Worm (Caenorhabditis elegans): ENCODE results near the gene pde-4.

pde-4 gene

DNA sequence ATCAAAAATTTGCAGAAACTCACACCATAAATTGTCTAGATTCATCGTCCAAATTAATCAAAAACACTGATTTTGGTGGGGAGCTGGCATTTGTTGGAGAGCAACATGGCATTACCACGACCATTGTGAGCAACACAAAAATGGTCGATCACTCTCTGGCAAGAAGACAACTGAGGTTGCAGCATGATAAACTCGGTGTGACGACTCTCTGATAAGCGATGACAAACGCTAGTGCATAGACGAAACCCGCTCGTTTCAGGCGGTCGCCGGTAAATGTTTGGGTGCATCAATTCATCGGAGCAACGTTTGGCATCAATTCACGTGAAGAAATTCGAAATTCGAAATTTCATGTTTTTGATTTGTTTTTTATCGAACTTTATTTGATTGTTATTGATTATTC, 12.0 kb downstream of the pde-4 start:
- TF ChIP-seq blmp-1 (tag; optimal IDR thresholded peaks at IDR 0.05) (no peak), elt-2 (tag; optimal IDR thresholded peaks at IDR 0.05) (peak; percentile 40)

ce11 chrII:7636941-7637340, 14.1 kb downstream of the pde-4 start:
- TF ChIP-seq dsc-1 (tag; optimal IDR thresholded peaks at IDR 0.05), result peak; percentile 61
- no peak for TF ChIP-seq unc-130 (tag; optimal IDR thresholded peaks at IDR 0.05)
- TF ChIP-seq sox-4 (tag; optimal IDR thresholded peaks at IDR 0.05), result no peak

ce11 chrII:7635296-7635695, 15.8 kb downstream of the pde-4 start:
- TF ChIP-seq ceh-63 (GFP tag; optimal IDR thresholded peaks at IDR 0.05) (no peak), irx-1 (tag; optimal IDR thresholded peaks at IDR 0.05) (no peak), unc-62 (GFP tag; optimal IDR thresholded peaks at IDR 0.05) (no peak), ama-1 (optimal IDR thresholded peaks at IDR 0.05) (no peak), sptf-1 (tag; optimal IDR thresholded peaks at IDR 0.05) (no peak), lin-14 (GFP tag; optimal IDR thresholded peaks at IDR 0.05) (peak; percentile 4), lin-35 (GFP tag; optimal IDR thresholded peaks at IDR 0.05) (peak in 1 of 2 experiments; percentile 4), unc-98 (GFP tag; IDR thresholded peaks at IDR 0.05) (no peak), grh-1 (GFP tag; IDR thresholded peaks at IDR 0.05) (no peak)

ce11 chrII:7631677-7632210, 19.3 kb downstream of the pde-4 start:
- TF ChIP-seq unc-86 (tag; optimal IDR thresholded peaks at IDR 0.05) (no peak), skn-1 (tag; optimal IDR thresholded peaks at IDR 0.05) (no peak), zip-4 (GFP tag; optimal IDR thresholded peaks at IDR 0.05) (no peak), nhr-20 (tag; optimal IDR thresholded peaks at IDR 0.05) (no peak), ceh-90 (tag; optimal IDR thresholded peaks at IDR 0.05) (no peak), sptf-1 (tag; optimal IDR thresholded peaks at IDR 0.05) (no peak), hlh-4 (tag; optimal IDR thresholded peaks at IDR 0.05) (no peak), lin-35 (GFP tag; optimal IDR thresholded peaks at IDR 0.05) (peak in 1 of 2 experiments; percentile 19), alr-1 (tag; optimal IDR thresholded peaks at IDR 0.05; ENCODE audit: borderline replicate concordance) (no peak), zag-1 (tag; optimal IDR thresholded peaks at IDR 0.05) (no peak), C04F5.9 (tag; optimal IDR thresholded peaks at IDR 0.05) (no peak), tbx-2 (tag; optimal IDR thresholded peaks at IDR 0.05) (no peak), grh-1 (GFP tag; IDR thresholded peaks at IDR 0.05) (no peak), nhr-11 (tag; optimal IDR thresholded peaks at IDR 0.05) (no peak), lir-3 (tag; optimal IDR thresholded peaks at IDR 0.05; ENCODE audit: poor library complexity) (no peak), nhr-85 (tag) (no peak), hpl-2 (GFP tag; optimal IDR thresholded peaks at IDR 0.05) (no peak), C34B4.2 (tag; optimal IDR thresholded peaks at IDR 0.05) (no peak), efl-1 (optimal IDR thresholded peaks at IDR 0.05) (no peak), efl-1 (GFP tag; optimal IDR thresholded peaks at IDR 0.05 in 1 of 2) (no peak), rnt-1 (tag; optimal IDR thresholded peaks at IDR 0.05) (no peak), F16B12.6 (tag; optimal IDR thresholded peaks at IDR 0.05) (no peak), elt-3 (tag; optimal IDR thresholded peaks at IDR 0.05) (peak in 2 of 6 experiments; percentile 26 to 33), jun-1 (tag; optimal IDR thresholded peaks at IDR 0.05) (no peak), ceh-63 (GFP tag; optimal IDR thresholded peaks at IDR 0.05) (no peak), vab-15 (tag; optimal IDR thresholded peaks at IDR 0.05) (no peak), nhr-47 (tag; optimal IDR thresholded peaks at IDR 0.05) (no peak), lin-14 (GFP tag; optimal IDR thresholded peaks at IDR 0.05) (peak; percentile 60), blmp-1 (tag; optimal IDR thresholded peaks at IDR 0.05) (peak; percentile 61), lin-15B (tag; optimal IDR thresholded peaks at IDR 0.05) (no peak), ceh-82 (tag; optimal IDR thresholded peaks at IDR 0.05) (no peak), unc-30 (tag; optimal IDR thresholded peaks at IDR 0.05) (no peak), Y116A8C.19 (tag; optimal IDR thresholded peaks at IDR 0.05; ENCODE audit: borderline replicate concordance) (no peak), ceh-88 (GFP tag; IDR thresholded peaks at IDR 0.05) (no peak), nhr-84 (tag; optimal IDR thresholded peaks at IDR 0.05) (no peak), tlp-1 (tag; optimal IDR thresholded peaks at IDR 0.05) (no peak), hlh-17 (GFP tag; optimal IDR thresholded peaks at IDR 0.05; ENCODE audit: borderline replicate concordance) (no peak), nhr-90 (tag; optimal IDR thresholded peaks at IDR 0.05; ENCODE audit: poor library complexity) (no peak), fkh-10 (GFP tag; optimal IDR thresholded peaks at IDR 0.05) (peak; percentile 85)

All from whole organism, L1 larva.